Worm (Caenorhabditis elegans) whole organism, L2 larva: ENCODE results near the gene frm-8.

Experiments used
- F13H6.1 ChIP-seq: sonication (generic microtip); optimal IDR thresholded peaks from 2 replicates; lab custom pipeline; 2016; ENCODE audit warnings: missing genetic modification characterization, missing compliant biosample characterization
- R02D3.7 ChIP-seq: fragments of 150-350 bp; optimal IDR thresholded peaks from 2 replicates; lab custom pipeline; 2014; ENCODE audit warnings: missing biosample characterization, missing genetic modification characterization
- Y55F3AM.14 ChIP-seq: fragments of 200-800 bp; sonication (Bioruptor generic); optimal IDR thresholded peaks from 2 replicates; lab custom pipeline; 2018; ENCODE audit warnings: mild to moderate bottlenecking, missing genetic modification characterization, missing compliant biosample characterization
- ZK546.5 ChIP-seq: sonication (generic microtip); optimal IDR thresholded peaks from 2 replicates; lab custom pipeline; 2017; ENCODE audit warnings: missing biosample characterization, missing genetic modification characterization
- alr-1 ChIP-seq: fragments of 150-350 bp; optimal IDR thresholded peaks from 2 replicates; lab custom pipeline; 2014; ENCODE audit warnings: missing biosample characterization, missing genetic modification characterization
- aly-2 ChIP-seq: fragments of 150-350 bp; optimal IDR thresholded peaks from 2 replicates; lab custom pipeline; 2014; ENCODE audit warnings: missing biosample characterization, missing genetic modification characterization
- ama-1 ChIP-seq: fragments of 150-350 bp; optimal IDR thresholded peaks from 2 replicates; lab custom pipeline; 2018; ENCODE audit warnings: inconsistent platforms
- blmp-1 ChIP-seq: sonication (generic microtip); optimal IDR thresholded peaks from 2 replicates; lab custom pipeline; 2017; ENCODE audit warnings: missing genetic modification characterization, mild to moderate bottlenecking, missing compliant biosample characterization, antibody characterized with exemption, moderate library complexity; ENCODE audit not compliant: insufficient read depth
- ceh-16 ChIP-seq: fragments of 150-350 bp; optimal IDR thresholded peaks from 2 replicates; lab custom pipeline; 2014; ENCODE audit warnings: missing biosample characterization, missing genetic modification characterization
- ceh-82 ChIP-seq: fragments of 150-350 bp; optimal IDR thresholded peaks from 2 replicates; lab custom pipeline; 2014; ENCODE audit warnings: missing biosample characterization, missing genetic modification characterization
- egl-27 ChIP-seq: sonication (generic microtip); optimal IDR thresholded peaks from 3 replicates; lab custom pipeline; 2017; ENCODE audit warnings: missing biosample characterization, missing genetic modification reagents, missing genetic modification characterization
- elt-3 ChIP-seq: sonication (generic microtip); optimal IDR thresholded peaks from 2 replicates; lab custom pipeline; 2017; ENCODE audit warnings: missing biosample characterization, missing genetic modification characterization
- fos-1 ChIP-seq: fragments of 150-350 bp; optimal IDR thresholded peaks from 2 replicates; lab custom pipeline; 2014; ENCODE audit warnings: missing biosample characterization, missing genetic modification characterization
- gmeb-1 ChIP-seq: fragments of 150-350 bp; optimal IDR thresholded peaks from 2 replicates; lab custom pipeline; 2014; ENCODE audit warnings: missing biosample characterization, missing genetic modification characterization
- lin-13 ChIP-seq: fragments of 150-350 bp; optimal IDR thresholded peaks from 2 replicates; lab custom pipeline; 2014; ENCODE audit warnings: missing biosample characterization, missing genetic modification reagents, missing genetic modification characterization
- lin-39 ChIP-seq: fragments of 150-350 bp; optimal IDR thresholded peaks from 2 replicates; lab custom pipeline; 2014; ENCODE audit warnings: missing biosample characterization, missing genetic modification reagents, missing genetic modification characterization
- lsy-2 ChIP-seq, 2 experiments: fragments of 150-350 bp in 1 of 2; sonication (generic microtip) in 1 of 2; optimal IDR thresholded peaks; 2 replicates each; lab custom pipeline; 2014 to 2017; ENCODE audit warnings: missing biosample characterization in 2 of 2, missing genetic modification characterization in 2 of 2
- mab-5 ChIP-seq: fragments of 150-350 bp; optimal IDR thresholded peaks from 2 replicates; lab custom pipeline; 2014; ENCODE audit warnings: missing biosample characterization, missing genetic modification characterization
- mbf-1 ChIP-seq: sonication (generic microtip); optimal IDR thresholded peaks from 2 replicates; lab custom pipeline; 2017; ENCODE audit warnings: missing biosample characterization, missing genetic modification characterization
- nhr-11 ChIP-seq: fragments of 150-350 bp; optimal IDR thresholded peaks from 2 replicates; lab custom pipeline; 2014; ENCODE audit warnings: missing biosample characterization, missing genetic modification characterization
- nhr-12 ChIP-seq: fragments of 150-350 bp; optimal IDR thresholded peaks from 2 replicates; lab custom pipeline; 2014; ENCODE audit warnings: missing biosample characterization, missing genetic modification characterization
- nhr-129 ChIP-seq: fragments of 150-350 bp; optimal IDR thresholded peaks from 2 replicates; lab custom pipeline; 2014; ENCODE audit warnings: missing biosample characterization, missing genetic modification characterization
- nhr-21 ChIP-seq: fragments of 150-350 bp; optimal IDR thresholded peaks from 2 replicates; lab custom pipeline; 2014; ENCODE audit warnings: missing biosample characterization, missing genetic modification characterization
- nhr-23 ChIP-seq: fragments of 150-350 bp; optimal IDR thresholded peaks from 2 replicates; lab custom pipeline; 2014; ENCODE audit warnings: missing biosample characterization, missing genetic modification reagents, missing genetic modification characterization
- nhr-237 ChIP-seq: fragments of 150-350 bp; optimal IDR thresholded peaks from 2 replicates; lab custom pipeline; 2014; ENCODE audit warnings: missing biosample characterization, missing genetic modification characterization
- nhr-6 ChIP-seq: fragments of 150-350 bp; optimal IDR thresholded peaks from 2 replicates; lab custom pipeline; 2014; ENCODE audit warnings: missing biosample characterization, missing genetic modification characterization
- nhr-77 ChIP-seq: fragments of 150-350 bp; optimal IDR thresholded peaks from 2 replicates; lab custom pipeline; 2014; ENCODE audit warnings: missing biosample characterization, missing genetic modification characterization
- peb-1 ChIP-seq: fragments of 150-350 bp; optimal IDR thresholded peaks from 2 replicates; lab custom pipeline; 2014; ENCODE audit warnings: missing biosample characterization, missing genetic modification characterization
- sem-4 ChIP-seq: fragments of 150-350 bp; optimal IDR thresholded peaks from 2 replicates; lab custom pipeline; 2014; ENCODE audit warnings: missing biosample characterization, missing genetic modification reagents, missing genetic modification characterization
- skn-1 ChIP-seq: sonication (generic microtip); optimal IDR thresholded peaks from 2 replicates; lab custom pipeline; 2017; ENCODE audit warnings: missing biosample characterization, missing genetic modification characterization
- sma-3 ChIP-seq: sonication (generic microtip); optimal IDR thresholded peaks from 2 replicates; lab custom pipeline; 2016; ENCODE audit warnings: missing genetic modification reagents, missing genetic modification characterization, missing compliant biosample characterization
- sma-9 ChIP-seq, 2 experiments: fragments of 150-350 bp in 1 of 2; sonication (generic microtip) in 1 of 2; optimal IDR thresholded peaks; 2 replicates each; lab custom pipeline; 2014 to 2016; ENCODE audit warnings: missing genetic modification characterization in 2 of 2, mild to moderate bottlenecking in 1 of 2, missing biosample characterization in 1 of 2, missing compliant biosample characterization in 1 of 2, missing genetic modification reagents in 1 of 2, moderate library complexity in 1 of 2
- snpc-4 ChIP-seq: fragments of 150-350 bp; optimal IDR thresholded peaks from 2 replicates; lab custom pipeline; 2014; ENCODE audit warnings: missing biosample characterization, missing genetic modification characterization
- unc-62 ChIP-seq: fragments of 150-350 bp; optimal IDR thresholded peaks from 2 replicates; lab custom pipeline; 2014; ENCODE audit warnings: missing biosample characterization, missing genetic modification reagents, missing genetic modification characterization
- zag-1 ChIP-seq: fragments of 150-350 bp; optimal IDR thresholded peaks from 2 replicates; lab custom pipeline; 2014; ENCODE audit warnings: missing biosample characterization, missing genetic modification characterization
- ztf-1 ChIP-seq: fragments of 200-800 bp; sonication (Bioruptor generic); conservative IDR thresholded peaks from 2 replicates; pipeline ENCODE4 v1.3.6; 2022; ENCODE audit warnings: missing genetic modification characterization, missing compliant biosample characterization
- ztf-11 ChIP-seq: sonication (generic microtip); optimal IDR thresholded peaks from 2 replicates; lab custom pipeline; 2017; ENCODE audit warnings: missing biosample characterization, missing genetic modification characterization
- ztf-4 ChIP-seq: fragments of 150-350 bp; optimal IDR thresholded peaks from 2 replicates; lab custom pipeline; 2014; ENCODE audit warnings: missing biosample characterization, missing genetic modification characterization

frm-8 gene

DNA sequence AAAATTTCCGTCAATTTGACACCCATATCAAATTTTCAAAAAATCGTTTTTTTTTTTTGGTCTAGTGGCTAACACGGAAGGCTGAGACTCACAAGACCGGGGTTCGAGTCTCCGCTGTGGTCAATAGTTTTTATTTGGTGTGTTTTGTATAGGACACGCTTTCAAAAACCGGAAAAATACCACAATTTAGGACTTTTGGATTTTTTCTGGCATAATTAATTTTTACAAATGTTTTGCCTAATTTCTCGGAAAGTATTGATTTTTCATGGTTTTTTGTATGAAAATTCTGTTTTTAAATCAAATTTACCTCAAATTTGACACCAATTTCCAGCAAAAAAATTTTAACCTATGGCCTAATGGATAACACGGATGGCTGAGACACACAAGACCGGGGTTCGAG, 33.0 kb downstream of the frm-8 start, which contains the start of gene mks-1:
Gene mks-1, plus strand, starts transcription at position 301 of the 400 bp plus-strand sequence.
- no peak for TF ChIP-seq unc-62 (GFP tag; lab: Kevin White, UChicago)
- no peak for TF ChIP-seq sem-4 (tag; lab: Kevin White, UChicago)
- no peak for TF ChIP-seq ztf-4
- TF ChIP-seq blmp-1 (tag; lab: Kevin White, UChicago) = no peak
- no peak for TF ChIP-seq zag-1 (tag; lab: Kevin White, UChicago)
- no peak for TF ChIP-seq sma-9 (GFP tag; optimal IDR thresholded peaks at IDR 0.05; lab: Kevin White, UChicago)
- TF ChIP-seq sma-9 (tag; optimal IDR thresholded peaks at IDR 0.05; lab: Kevin White, UChicago) = no peak
- no peak for TF ChIP-seq nhr-6 (tag; lab: Kevin White, UChicago)
- no peak for TF ChIP-seq mab-5 (tag; lab: Kevin White, UChicago)
- no peak for TF ChIP-seq aly-2 (tag; lab: Kevin White, UChicago)
- TF ChIP-seq nhr-237 = no peak
- no peak for TF ChIP-seq peb-1 (tag; lab: Kevin White, UChicago)
- TF ChIP-seq R02D3.7 (tag; lab: Kevin White, UChicago) = no peak
- TF ChIP-seq nhr-129 (tag; lab: Kevin White, UChicago) = no peak

DNA sequence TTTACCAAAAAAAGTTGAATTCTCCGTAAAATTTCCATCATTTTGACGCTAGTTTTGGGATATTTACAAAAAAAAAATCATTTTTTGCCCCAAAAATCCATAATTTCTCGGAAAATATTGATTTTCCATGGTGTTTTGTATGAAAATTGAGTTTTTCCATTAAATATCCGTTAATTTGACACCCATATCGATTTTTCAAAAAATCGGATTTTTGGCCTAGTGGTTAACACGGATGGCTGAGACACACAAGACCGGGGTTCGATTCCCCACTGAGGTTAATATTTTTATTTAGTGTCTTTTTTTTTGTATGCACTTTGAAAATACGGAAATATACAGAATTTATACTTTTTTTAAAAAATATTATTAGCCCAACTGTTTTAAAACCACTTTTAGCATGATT, 33.7 kb downstream of the frm-8 start:
- no peak for TF ChIP-seq blmp-1 (tag; lab: Kevin White, UChicago)
- TF ChIP-seq sma-9 (GFP tag; optimal IDR thresholded peaks at IDR 0.05; lab: Kevin White, UChicago) = no peak
- no peak for TF ChIP-seq sma-9 (tag; optimal IDR thresholded peaks at IDR 0.05; lab: Kevin White, UChicago)
- TF ChIP-seq mbf-1 (tag; lab: Kevin White, UChicago) = no peak
- no peak for TF ChIP-seq nhr-11 (tag; lab: Kevin White, UChicago)
- no peak for TF ChIP-seq ceh-16
- no peak for TF ChIP-seq snpc-4 (tag; lab: Kevin White, UChicago)
- no peak for TF ChIP-seq nhr-21 (tag; lab: Kevin White, UChicago)
- no peak for TF ChIP-seq nhr-6 (tag; lab: Kevin White, UChicago)
- TF ChIP-seq nhr-23 = no peak
- TF ChIP-seq ama-1 (lab: Kevin White, UChicago) = no peak
- TF ChIP-seq R02D3.7 (tag; lab: Kevin White, UChicago) = no peak
- TF ChIP-seq ZK546.5 (tag; lab: Kevin White, UChicago) = no peak
- no peak for TF ChIP-seq lsy-2 (tag; optimal IDR thresholded peaks at IDR 0.05; lab: Kevin White, UChicago)
- TF ChIP-seq alr-1 (tag; lab: Kevin White, UChicago) = no peak
- no peak for TF ChIP-seq egl-27 (tag; lab: Kevin White, UChicago)
- no peak for TF ChIP-seq sem-4 (tag; lab: Kevin White, UChicago)
- TF ChIP-seq skn-1 (tag; lab: Kevin White, UChicago) = no peak
- TF ChIP-seq aly-2 (tag; lab: Kevin White, UChicago) = no peak
- TF ChIP-seq, all 48 proteins: peak for 0

DNA sequence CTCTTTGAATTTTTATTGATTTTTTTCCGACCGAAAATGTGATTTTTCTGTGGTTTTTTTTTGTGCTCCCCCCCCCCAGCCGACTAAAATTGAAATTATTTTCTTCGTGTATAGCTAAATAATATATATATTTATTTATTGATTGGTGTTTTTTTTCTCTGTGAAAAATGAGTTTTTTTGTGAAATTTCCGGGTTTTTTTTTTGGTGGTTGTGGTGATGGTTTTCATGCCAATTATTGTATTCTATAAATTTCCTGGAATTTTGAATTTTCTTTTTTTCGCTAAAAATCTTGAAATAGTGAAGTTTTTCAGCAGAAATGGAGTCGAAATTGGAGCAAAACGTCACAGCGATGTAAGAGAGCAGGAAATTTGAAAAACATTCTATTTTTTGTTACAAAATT, 35.6 kb downstream of the frm-8 start, which contains the start of gene lmtr-5:
Gene lmtr-5, plus strand, starts transcription at position 301 of the 400 bp plus-strand sequence.
- no peak for TF ChIP-seq nhr-21 (tag; lab: Kevin White, UChicago)

DNA sequence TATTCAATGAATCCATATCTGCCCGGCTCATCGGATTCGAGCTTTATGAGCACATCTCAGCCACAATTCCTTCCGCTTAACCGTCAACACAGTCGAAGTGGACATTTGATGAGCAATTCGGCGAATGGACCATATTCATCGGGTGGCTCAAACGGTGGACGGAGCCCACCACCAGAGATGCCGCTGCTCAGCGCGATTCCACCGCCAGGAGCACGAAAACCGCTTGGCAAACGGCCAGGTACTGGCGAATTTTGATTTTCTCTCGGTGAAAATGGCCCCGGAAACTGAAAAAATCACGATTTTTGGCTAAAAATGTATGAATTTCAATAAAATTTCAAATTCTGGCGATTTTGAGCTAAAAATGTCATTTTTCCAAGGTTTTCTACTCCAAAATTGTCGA, 39.1 kb downstream of the frm-8 start:
- TF ChIP-seq nhr-129 (tag; lab: Kevin White, UChicago) = no peak
- no peak for TF ChIP-seq mab-5 (tag; lab: Kevin White, UChicago)
- no peak for TF ChIP-seq sem-4 (tag; lab: Kevin White, UChicago)
- TF ChIP-seq lin-13 = no peak
- no peak for TF ChIP-seq ztf-4
- no peak for TF ChIP-seq ztf-11 (tag; lab: Kevin White, UChicago)
- no peak for TF ChIP-seq nhr-77 (tag; lab: Kevin White, UChicago)
- TF ChIP-seq ztf-1 (GFP tag; lab: Robert Waterston, UW) = no peak
- no peak for TF ChIP-seq nhr-23

DNA sequence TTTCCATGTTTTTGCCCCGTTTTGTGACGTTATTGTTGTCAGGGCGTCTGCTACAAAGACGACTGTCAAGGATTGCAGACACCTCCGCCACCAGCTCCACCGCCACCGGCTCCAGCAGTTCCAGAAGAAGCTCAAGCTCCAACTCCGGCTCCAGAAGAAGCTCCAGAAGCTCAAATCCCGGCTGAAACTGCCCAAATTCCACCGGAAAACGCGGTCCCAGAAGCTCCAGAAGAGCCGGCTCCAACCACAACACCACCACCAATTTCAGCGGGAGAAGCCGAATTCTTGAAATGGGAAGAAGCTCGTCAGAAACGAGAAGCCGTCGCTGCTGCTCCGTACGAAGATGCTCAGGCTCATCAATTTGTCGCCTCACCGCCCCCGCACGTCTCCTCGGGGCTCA, 42.2 kb downstream of the frm-8 start:
- no peak for TF ChIP-seq sem-4 (tag; lab: Kevin White, UChicago)
- TF ChIP-seq sma-3 (GFP tag; lab: Kevin White, UChicago) = no peak
- no peak for TF ChIP-seq ztf-4
- TF ChIP-seq elt-3 (tag; lab: Kevin White, UChicago) = no peak
- TF ChIP-seq lin-39 (tag; lab: Kevin White, UChicago) = no peak
- TF ChIP-seq ztf-1 (GFP tag; lab: Robert Waterston, UW) = no peak
- no peak for TF ChIP-seq fos-1 (tag; lab: Kevin White, UChicago)
- no peak for TF ChIP-seq unc-62 (GFP tag; lab: Kevin White, UChicago)
- TF ChIP-seq Y55F3AM.14 = no peak
- no peak for TF ChIP-seq F13H6.1 (tag; lab: Kevin White, UChicago)
- TF ChIP-seq R02D3.7 (tag; lab: Kevin White, UChicago) = no peak
- no peak for TF ChIP-seq ZK546.5 (tag; lab: Kevin White, UChicago)
- TF ChIP-seq ceh-16 = no peak
- TF ChIP-seq lin-13 = no peak
- TF ChIP-seq nhr-12 (tag; lab: Kevin White, UChicago) = no peak
- TF ChIP-seq ceh-82 = no peak
- TF ChIP-seq nhr-23 = no peak
- TF ChIP-seq snpc-4 (tag; lab: Kevin White, UChicago) = no peak
- no peak for TF ChIP-seq skn-1 (tag; lab: Kevin White, UChicago)
- TF ChIP-seq gmeb-1 (tag; lab: Kevin White, UChicago) = no peak
